Comparison of ENCODE assay signal across 2 worm cellular contexts in the genomic region with DNA sequence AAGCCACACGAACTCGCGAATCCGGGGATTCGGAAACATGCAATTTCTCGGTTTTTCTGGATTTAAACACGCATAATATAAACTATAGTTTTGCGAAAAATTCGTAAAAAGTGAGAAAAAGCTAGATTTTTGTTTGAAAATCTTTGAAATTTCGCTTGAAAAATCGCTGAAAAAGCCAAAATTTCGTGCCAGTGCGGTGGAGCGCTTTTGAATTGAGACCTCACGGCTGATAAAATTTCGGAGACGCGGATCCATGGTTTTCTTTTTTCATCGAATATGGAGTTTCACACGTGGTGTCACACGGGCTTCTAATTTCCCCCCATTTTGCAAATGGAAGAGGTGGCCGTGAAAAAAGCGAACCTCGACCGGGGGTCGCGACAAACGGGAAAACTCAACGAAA.
TF ChIP-seq lines count a peak whose summit lies in the region.

No protein-coding gene starts in this region.

TF ChIP-seq in whole organism, L4 larva, 104 proteins besides CTCF, POLR2A, EP300 and RAD21:
- TF ChIP-seq lin-39 (tag; optimal IDR thresholded peaks at IDR 0.05; lab: Kevin White, UChicago) (no peak), lin-38 (GFP tag; IDR thresholded peaks at IDR 0.05; lab: Robert Waterston, UW) (peak; percentile 80)
TF ChIP-seq in whole organism, L4 larva: peak in this region for 1.

TF ChIP-seq in whole organism, young adult, 124 proteins besides CTCF, POLR2A, EP300 and RAD21:
- TF ChIP-seq B0035.1 (tag; optimal IDR thresholded peaks at IDR 0.05; lab: Kevin White, UChicago), result no peak
- TF ChIP-seq D2030.7 (GFP tag; IDR thresholded peaks at IDR 0.05; lab: Robert Waterston, UW), result no peak
- TF ChIP-seq Y79H2A.3 (GFP tag; conservative IDR thresholded peaks at IDR 0.05; lab: Robert Waterston, UW), result no peak
- TF ChIP-seq lin-26 (GFP tag; IDR thresholded peaks at IDR 0.05; lab: Robert Waterston, UW), result no peak
- TF ChIP-seq nhr-27 (tag; optimal IDR thresholded peaks at IDR 0.05; lab: Kevin White, UChicago), result no peak
- no peak for TF ChIP-seq dox-1 (GFP tag; IDR thresholded peaks at IDR 0.05; lab: Robert Waterston, UW)
- TF ChIP-seq lsy-27 (tag; optimal IDR thresholded peaks at IDR 0.05; lab: Kevin White, UChicago; ENCODE audit: borderline replicate concordance, insufficient read depth), result no peak
- no peak for TF ChIP-seq rcor-1 (GFP tag; IDR thresholded peaks at IDR 0.05; lab: Robert Waterston, UW)
- no peak for TF ChIP-seq ceh-27 (GFP tag; optimal IDR thresholded peaks at IDR 0.05; lab: Kevin White, UChicago)
- TF ChIP-seq F37B4.10 (GFP tag; IDR thresholded peaks at IDR 0.05; lab: Robert Waterston, UW), result no peak
- peak; percentile 72 for TF ChIP-seq mcd-1 (GFP tag; IDR thresholded peaks at IDR 0.05; lab: Robert Waterston, UW)
- peak; percentile 85 for TF ChIP-seq ceh-100 (GFP tag; IDR thresholded peaks at IDR 0.05; lab: Robert Waterston, UW)
- TF ChIP-seq B0336.3 (GFP tag; IDR thresholded peaks at IDR 0.05; lab: Robert Waterston, UW), result no peak
- TF ChIP-seq F33H1.4 (GFP tag; IDR thresholded peaks at IDR 0.05; lab: Robert Waterston, UW), result no peak
TF ChIP-seq in whole organism, young adult: peak in this region for 2.
